Worm (Caenorhabditis elegans) whole organism, early embryonic: ENCODE measurements around the gene F23B12.7.

Source experiments
- ama-1 ChIP-seq: fragments of 150-350 bp; optimal IDR thresholded peaks from 2 replicates; lab custom pipeline; 2014
- flt-1 ChIP-seq: fragments of 200-800 bp; sonication (Bioruptor generic); IDR thresholded peaks from 2 replicates; pipeline ENCODE4 v1.3.6; 2022; ENCODE audit warnings: missing genetic modification characterization, missing compliant biosample characterization
- hmg-4 ChIP-seq: fragments of 200-800 bp; sonication (Bioruptor generic); optimal IDR thresholded peaks from 2 replicates; lab custom pipeline; 2018; ENCODE audit warnings: mild to moderate bottlenecking, missing genetic modification characterization, missing compliant biosample characterization

DNA sequence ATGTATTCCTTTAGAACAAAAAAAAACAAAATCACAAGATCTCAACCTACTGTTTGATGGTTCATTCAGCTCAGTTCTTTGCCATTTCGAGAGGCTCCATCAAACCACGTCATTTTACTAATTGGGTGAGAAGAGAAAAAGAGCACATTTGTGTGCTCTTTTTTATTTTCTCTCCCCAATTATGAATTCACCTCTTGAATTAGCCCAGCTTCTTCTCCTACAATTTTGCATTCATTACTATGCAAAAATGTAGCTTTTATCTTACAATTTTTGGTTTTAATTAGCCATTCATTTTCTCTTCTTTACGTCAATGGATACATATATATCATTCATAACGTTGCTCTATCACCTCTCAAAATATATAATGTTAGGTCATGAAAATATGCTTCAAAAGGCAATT, 43.9 kb upstream of the F23B12.7 start:
- TF ChIP-seq flt-1 (GFP tag; lab: Robert Waterston, UW) (no peak), ama-1 (lab: Kevin White, UChicago) (no peak), hmg-4 (GFP tag; lab: Kevin White, UChicago) (no peak)
